Worm (Caenorhabditis elegans) whole organism, late embryonic: ENCODE measurements around the gene cyp-34A8.

ENCODE experiments used
- ahr-1 ChIP-seq: sonication (generic microtip); optimal IDR thresholded peaks from 2 replicates; lab custom pipeline; 2016; ENCODE audit warnings: missing genetic modification characterization, missing compliant biosample characterization
- ama-1 ChIP-seq: fragments of 150-350 bp; optimal IDR thresholded peaks from 2 replicates; lab custom pipeline; 2014
- ceh-18 ChIP-seq: sonication (generic microtip); optimal IDR thresholded peaks from 2 replicates; lab custom pipeline; 2016; ENCODE audit warnings: missing genetic modification characterization, missing compliant biosample characterization
- ceh-31 ChIP-seq: sonication (generic microtip); optimal IDR thresholded peaks from 2 replicates; lab custom pipeline; 2016; ENCODE audit warnings: missing genetic modification characterization, missing compliant biosample characterization
- ceh-34 ChIP-seq: sonication (generic microtip); optimal IDR thresholded peaks from 2 replicates; lab custom pipeline; 2016; ENCODE audit warnings: mild to moderate bottlenecking, missing genetic modification characterization, missing compliant biosample characterization
- nhr-11 ChIP-seq: fragments of 150-350 bp; optimal IDR thresholded peaks from 2 replicates; lab custom pipeline; 2014; ENCODE audit warnings: missing biosample characterization, missing genetic modification characterization

DNA sequence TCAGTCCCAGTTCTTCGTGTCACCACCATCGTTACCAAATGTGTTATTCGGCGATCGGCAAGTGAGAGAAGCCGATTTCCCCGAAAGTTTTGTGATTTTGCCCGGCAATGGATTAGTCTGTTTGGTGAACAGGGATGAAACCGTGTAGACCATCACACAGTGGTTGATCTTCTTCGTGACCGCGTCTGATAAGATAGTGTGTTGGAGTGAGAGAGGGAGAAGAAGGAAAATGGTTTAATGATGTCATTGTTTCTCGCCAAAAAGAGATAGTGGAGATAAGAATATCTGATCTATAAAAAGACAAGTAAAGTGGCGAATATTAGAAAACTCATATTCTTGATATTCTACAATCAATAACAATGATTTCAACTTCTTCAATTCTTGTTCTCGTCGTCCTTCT is 12.2 kb upstream of the cyp-34A8 start, which contains the start of gene nlp-31:
- TF ChIP-seq ahr-1: no peak
- no peak for TF ChIP-seq nhr-11 (tag; lab: Kevin White, UChicago)
- TF ChIP-seq ceh-18: no peak
- TF ChIP-seq ceh-31 (tag; lab: Kevin White, UChicago): no peak
- no peak for TF ChIP-seq ceh-34
- TF ChIP-seq ama-1 (lab: Kevin White, UChicago): no peak
